Worm (Caenorhabditis elegans) whole organism, L4/young adult: ENCODE measurements around the gene cct-8.
A peak's percentile ranks its signal among the peaks of the same experiment; 100 is the strongest.

Source experiments
- W03F9.2 ChIP-seq: fragments of 150-350 bp; optimal IDR thresholded peaks from 2 replicates; lab custom pipeline; 2014; ENCODE audit warnings: missing biosample characterization, missing genetic modification characterization
- dao-5 ChIP-seq: sonication (generic microtip); optimal IDR thresholded peaks from 2 replicates; lab custom pipeline; 2016; ENCODE audit warnings: missing genotype, missing genetic modification characterization, moderate library complexity, missing compliant biosample characterization
- him-1 ChIP-seq: sonication (generic microtip); optimal IDR thresholded peaks from 2 replicates; lab custom pipeline; 2016; ENCODE audit warnings: missing genotype, missing genetic modification reagents, missing genetic modification characterization, missing compliant biosample characterization

cct-8 gene

DNA sequence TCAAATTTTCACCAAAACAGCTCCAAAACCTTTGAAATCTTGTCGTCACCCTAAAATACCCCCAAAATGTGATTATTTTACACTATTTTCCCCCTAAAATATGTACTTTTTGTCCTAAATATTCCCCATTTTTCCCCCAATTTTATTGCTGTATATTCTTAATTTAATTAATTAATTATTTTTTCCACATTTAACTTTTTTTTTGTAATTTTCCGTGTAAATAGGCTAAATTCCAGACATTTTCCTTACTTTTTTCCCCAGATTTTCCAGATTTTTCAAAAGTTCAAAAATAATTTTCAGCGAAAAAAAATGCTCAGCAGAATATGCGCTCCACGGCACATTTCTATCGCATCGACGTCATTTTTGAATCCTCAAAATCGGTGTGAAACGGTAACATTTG is 3.4 kb upstream of the cct-8 start, which contains the start of gene cox-18:
Gene cox-18, plus strand, starts transcription at position 301 of the 400 bp plus-strand sequence.
- no peak for TF ChIP-seq dao-5 (tag; lab: Kevin White, UChicago)
- TF ChIP-seq him-1 (tag; lab: Kevin White, UChicago): no peak
- no peak for TF ChIP-seq W03F9.2

DNA sequence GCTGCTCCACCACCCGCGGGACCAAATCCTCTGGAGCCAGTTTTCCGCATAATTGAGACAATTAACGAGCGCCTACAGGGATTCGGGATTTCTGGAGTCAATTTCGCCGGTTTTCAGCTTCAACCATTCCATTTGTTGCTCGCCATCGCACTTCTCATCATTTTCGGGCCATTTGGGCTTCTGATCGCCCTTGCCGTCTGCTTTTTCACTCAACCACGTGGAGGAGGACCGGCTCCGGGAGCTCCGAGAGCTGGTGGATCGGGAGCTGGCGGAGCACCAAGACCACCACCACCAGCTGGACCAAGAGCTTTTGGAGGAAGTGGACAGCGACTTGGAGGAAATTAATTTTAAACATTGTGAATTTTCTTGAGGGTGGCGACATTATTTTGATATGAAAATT is 2.4 kb upstream of the cct-8 start:
- TF ChIP-seq dao-5 (tag; lab: Kevin White, UChicago): no peak
- no peak for TF ChIP-seq W03F9.2
- no peak for TF ChIP-seq him-1 (tag; lab: Kevin White, UChicago)

DNA sequence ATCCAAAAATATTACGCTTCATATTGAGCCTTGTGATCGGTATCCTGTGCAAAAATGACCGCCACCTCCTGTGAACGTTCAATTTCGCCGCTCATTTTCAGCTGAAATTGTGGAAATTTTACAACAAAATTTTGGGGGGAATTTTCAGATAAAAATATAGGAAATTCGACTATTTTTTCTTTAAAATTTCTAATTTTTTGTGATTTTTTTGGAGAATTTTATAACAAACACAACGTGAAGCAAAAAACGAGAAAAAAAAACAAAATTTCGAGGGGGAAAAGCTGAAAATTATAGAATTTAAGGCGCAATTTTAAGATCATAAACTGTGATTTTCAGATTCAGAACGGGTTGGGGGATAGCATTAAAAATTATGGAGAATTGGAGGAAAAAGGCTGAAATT is 6.8 kb downstream of the cct-8 start, which contains the start of gene csn-4:
Gene csn-4, minus strand, starts transcription at position 101 of the 400 bp plus-strand sequence.
- TF ChIP-seq W03F9.2 (no peak), dao-5 (tag; lab: Kevin White, UChicago) (no peak), him-1 (tag; lab: Kevin White, UChicago) (no peak)

DNA sequence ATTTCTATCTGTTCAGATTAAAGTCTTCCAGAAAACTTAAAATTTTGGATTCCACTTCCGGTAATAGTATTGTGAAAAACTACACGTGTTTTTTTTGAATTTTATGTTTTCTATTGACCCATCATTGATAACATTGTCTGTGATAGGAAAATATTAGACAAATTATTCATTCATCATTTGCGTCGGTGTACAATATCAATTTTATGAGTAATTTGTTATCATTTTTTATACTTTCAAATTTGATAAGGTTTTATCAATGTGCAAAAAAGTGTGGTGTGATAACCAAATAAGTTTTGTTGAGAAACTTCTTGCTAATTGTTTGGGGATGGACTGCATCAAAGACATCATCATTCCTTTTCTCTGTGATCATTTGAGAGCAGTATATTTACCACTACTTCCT is 18.2 kb downstream of the cct-8 start:
- TF ChIP-seq dao-5 (tag; lab: Kevin White, UChicago): no peak

DNA sequence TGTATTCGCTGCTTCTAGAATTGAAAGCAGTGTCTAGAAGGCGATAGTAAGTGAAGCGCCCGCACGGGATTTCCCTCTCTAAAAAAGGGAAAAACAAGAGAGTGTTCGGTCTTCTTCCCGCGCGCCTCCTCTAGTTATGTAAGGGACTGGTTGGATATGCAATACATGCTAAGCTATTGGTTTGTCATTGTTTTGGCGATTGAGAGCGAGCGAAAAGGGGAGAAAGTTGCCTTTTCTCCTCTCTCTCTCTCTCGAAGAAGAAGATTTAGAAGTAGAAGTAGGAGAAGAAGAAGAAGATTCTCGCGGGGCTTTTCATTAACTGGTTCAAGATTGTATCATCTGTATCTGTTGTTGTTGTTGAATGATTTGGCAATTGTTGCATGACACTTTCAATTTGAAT is 19.7 kb downstream of the cct-8 start:
- TF ChIP-seq dao-5 (tag; lab: Kevin White, UChicago) (no peak), him-1 (tag; lab: Kevin White, UChicago) (no peak), W03F9.2 (no peak)

DNA sequence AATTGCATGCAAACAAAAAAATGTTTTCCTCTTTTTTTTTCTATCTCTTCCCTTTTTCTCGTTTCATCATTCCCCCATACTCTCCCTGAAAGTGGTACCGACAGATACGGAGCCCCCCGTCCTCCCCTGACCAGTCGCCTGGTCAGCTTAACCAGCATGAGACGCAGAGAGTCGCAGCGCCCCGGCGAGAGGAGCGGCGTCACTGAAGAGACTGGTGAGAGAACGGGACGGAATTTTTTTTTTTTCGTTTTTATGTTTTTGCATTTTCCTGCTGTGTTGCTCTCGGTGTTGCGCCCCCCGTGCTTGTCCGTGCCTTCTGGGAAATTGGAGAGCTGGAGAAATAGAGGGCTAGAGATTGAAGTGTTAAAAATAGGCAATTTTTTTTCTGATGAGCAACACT is 23.3 kb downstream of the cct-8 start:
- TF ChIP-seq dao-5 (tag; lab: Kevin White, UChicago) (no peak), W03F9.2 (peak; percentile 14), him-1 (tag; lab: Kevin White, UChicago) (peak; percentile 77)

DNA sequence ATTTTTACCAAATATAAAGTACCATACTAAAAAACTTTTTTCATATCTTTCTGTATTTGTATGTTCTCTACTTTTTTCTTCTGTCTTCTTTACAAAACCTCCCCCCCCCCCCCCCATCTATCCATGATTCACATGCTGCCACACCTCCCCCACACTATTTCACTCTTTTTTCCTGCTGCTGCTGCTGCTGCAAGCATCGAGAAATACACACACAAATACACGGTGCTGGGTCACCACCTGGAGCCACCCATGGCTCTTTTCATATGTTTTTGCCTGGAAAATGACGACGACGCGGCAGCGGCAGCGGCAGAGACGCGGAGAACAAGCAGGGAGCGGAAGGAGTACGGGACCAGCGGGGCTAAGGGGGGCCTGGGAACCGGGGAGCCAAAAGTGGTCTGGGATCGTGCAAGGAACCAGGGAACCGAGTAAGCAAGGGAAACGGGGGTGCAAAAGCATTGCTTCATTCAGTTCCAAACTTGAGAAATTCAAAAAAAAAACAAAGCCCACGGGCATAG is 24.9 kb downstream of the cct-8 start:
- TF ChIP-seq W03F9.2 (no peak), dao-5 (tag; lab: Kevin White, UChicago) (no peak), him-1 (tag; lab: Kevin White, UChicago) (no peak)

DNA sequence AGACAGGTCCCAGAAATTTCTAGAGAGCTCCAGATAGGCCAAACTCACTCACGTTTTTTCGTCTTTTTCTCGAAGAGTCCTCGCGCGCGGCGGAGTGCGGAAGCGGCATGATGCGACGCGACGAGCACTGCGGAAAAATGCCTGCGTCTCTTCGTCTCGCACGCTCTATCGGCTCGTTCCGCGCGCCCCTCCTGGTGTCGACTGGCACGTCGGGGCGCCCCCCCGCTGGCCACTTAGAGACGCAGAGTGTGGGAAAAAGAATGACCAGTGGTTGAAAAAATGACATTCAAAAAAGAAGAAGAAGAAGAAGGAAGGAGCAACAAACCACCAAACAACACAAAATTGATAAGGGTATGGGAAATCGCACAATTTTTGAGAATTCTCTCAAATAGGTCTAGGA is 26.3 kb downstream of the cct-8 start, which contains the start of gene znf-782:
Gene znf-782, minus strand, starts transcription at position 96 of the 400 bp plus-strand sequence.
- TF ChIP-seq him-1 (tag; lab: Kevin White, UChicago): no peak
- TF ChIP-seq dao-5 (tag; lab: Kevin White, UChicago): no peak

DNA sequence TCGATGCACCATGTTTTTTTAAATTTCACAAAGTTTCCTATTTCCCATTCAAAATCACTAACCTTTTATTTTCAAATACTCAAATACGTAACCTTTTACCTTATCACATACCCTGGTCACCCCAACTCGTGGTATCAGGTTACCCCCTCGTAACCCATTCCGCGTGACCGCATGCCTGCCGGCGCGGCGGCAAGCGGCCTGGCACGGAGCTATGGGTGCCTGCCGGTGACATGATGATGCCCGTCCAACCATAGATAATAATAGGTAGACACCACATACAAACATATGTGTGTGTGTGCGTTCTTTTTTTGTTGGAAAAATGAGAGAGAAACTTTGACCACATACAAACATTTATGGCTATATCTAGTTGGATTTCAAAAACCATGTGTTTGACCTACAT is 28.2 kb downstream of the cct-8 start:
- TF ChIP-seq W03F9.2 (no peak), dao-5 (tag; lab: Kevin White, UChicago) (no peak)

DNA sequence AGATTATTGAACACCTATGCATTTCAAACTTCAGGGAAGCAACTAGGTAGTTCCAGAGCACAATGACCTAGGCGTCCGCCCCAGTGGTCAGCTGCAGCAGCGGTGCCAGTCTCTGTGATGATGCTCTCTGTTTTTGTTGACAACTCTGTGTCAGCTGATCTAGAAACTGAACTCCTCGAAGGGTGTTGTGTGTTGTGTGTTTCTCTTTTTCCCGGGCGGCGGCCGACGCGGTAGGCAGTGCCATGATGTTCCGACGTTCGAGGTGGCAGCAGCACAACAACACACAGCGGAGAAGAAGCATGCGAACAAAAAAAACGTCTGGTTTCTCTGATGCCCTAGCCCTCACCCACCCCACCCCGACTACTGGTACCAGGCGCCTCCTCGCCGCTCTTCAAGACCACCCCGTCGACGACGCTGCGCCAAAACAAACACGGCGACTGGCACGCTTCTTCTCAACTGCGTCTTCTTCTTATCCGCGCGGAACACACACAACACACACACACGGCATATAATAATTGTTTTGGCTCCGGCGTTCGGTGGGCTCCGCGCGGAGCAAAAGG is 29.4 kb downstream of the cct-8 start:
- TF ChIP-seq dao-5 (tag; lab: Kevin White, UChicago) (no peak), W03F9.2 (no peak), him-1 (tag; lab: Kevin White, UChicago) (no peak)

DNA sequence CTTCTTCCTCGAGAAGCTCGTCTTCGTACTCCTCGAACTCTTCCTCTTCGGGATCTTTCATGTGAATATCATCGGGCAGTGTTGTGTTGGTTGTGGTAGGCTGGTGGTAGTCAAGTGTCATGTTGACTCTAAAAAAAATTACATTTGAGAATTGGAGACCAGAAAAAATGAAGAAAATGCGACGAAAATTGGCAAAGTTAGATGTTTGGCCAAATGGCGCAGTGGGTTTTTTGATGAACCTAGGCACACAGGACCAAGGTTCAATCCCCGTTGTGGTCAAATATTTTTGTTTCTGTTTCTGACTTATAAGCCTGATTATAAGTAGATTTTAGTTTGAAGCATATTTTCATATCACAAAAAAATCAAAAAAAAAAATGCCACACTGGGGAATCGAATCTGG is 30.7 kb downstream of the cct-8 start:
- TF ChIP-seq dao-5 (tag; lab: Kevin White, UChicago): no peak
- no peak for TF ChIP-seq W03F9.2
- no peak for TF ChIP-seq him-1 (tag; lab: Kevin White, UChicago)

DNA sequence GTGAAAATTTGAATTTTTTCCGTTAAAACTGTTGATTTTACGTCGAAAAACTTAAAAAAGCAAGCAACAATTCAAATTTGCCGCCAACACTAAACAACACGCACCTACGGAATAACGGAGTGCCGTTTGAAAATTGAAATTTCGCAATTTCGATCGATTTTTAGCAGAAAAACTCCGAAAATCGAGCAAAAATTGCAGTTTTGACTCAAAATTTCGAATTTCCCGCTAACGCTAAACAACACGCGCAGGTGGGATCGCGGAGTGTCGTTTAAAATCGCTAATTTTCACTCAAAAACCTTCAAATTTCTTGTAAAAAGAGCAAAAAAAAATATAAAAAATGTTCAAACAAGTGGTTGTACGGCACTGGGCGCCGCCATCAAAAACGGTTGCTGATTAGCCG is 35.2 kb downstream of the cct-8 start:
- TF ChIP-seq dao-5 (tag; lab: Kevin White, UChicago): no peak
- TF ChIP-seq W03F9.2: no peak
- TF ChIP-seq him-1 (tag; lab: Kevin White, UChicago): no peak

DNA sequence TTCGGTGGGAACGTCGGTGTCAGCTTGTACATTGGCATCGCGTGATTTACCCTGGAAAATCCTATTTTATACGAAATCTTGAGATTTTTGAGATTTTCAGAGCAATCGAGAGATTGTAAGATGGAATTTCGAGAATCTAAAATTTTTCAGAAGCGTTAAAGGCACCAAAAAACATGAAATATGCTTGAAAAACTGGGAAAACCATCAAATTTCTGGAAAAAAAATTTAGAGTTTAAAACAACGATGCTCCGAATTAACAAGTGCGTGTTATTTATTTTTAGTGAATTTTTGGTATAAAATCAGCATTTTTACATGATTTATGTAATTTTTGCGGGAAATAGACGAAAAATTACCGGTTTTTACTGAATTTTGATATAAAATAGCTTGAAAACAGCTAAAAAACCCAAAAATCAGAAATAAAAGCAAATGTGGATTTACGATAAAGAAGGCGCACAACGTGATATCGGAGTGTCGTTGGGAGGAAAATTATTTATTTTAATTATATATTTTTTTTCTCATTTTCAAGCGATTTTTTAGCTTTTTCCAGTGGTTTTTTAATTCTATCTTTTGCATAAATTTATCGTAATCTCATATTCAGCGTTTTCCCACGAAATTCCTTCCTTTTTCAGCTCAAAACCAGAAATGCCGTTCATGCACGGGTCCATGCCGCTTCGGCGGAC is 37.3 kb downstream of the cct-8 start, which contains the start of the genes Y55F3AM.13 and mrps-25:
Gene Y55F3AM.13, minus strand, starts transcription at position 51 of the 680 bp plus-strand sequence.
Gene mrps-25, plus strand, starts transcription at position 630 of the 680 bp plus-strand sequence.
- TF ChIP-seq him-1 (tag; lab: Kevin White, UChicago) (no peak), dao-5 (tag; lab: Kevin White, UChicago) (no peak), W03F9.2 (no peak)

DNA sequence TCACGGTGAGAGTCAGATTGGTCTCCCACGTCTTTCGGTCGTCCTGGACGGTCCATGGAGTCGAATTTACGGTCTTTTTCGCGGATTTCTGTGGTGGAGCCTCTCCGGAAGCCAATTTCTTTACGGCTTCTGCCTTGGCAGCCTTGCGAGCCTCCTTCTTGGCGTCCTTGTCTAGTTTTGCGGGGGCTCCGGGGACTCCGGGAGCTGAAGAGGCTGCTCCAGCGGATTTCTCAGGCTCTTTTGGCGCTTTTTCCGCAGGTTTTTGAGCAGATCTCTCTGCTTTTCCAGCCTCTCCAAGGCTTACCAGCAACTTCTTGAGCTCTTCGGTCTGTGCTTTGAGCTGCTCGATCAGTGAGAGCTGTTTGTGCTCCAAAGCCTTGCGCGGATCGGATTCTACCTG is 38.0 kb downstream of the cct-8 start:
- TF ChIP-seq dao-5 (tag; lab: Kevin White, UChicago) (no peak), W03F9.2 (no peak), him-1 (tag; lab: Kevin White, UChicago) (no peak)
